Fruit fly (Drosophila melanogaster) whole organism, embryonic: ENCODE data around the gene CG12241.

Experiments
- Aef1 ChIP-seq: fragments of 200-800 bp; sonication (Bioruptor generic); IDR thresholded peaks from 3 replicates; pipeline ENCODE4 v1.3.6; 2022; ENCODE audit warnings: missing biosample characterization, missing genetic modification characterization
- B-H1 ChIP-seq: fragments of 200-800 bp; sonication (Bioruptor generic); IDR thresholded peaks from 3 replicates; pipeline ENCODE4 v1.3.6; 2022; ENCODE audit warnings: missing biosample characterization, missing genetic modification characterization
- Blimp-1 ChIP-seq: fragments of 200-800 bp; sonication (Bioruptor generic); optimal IDR thresholded peaks from 3 replicates; lab custom pipeline; 2018; ENCODE audit warnings: missing biosample characterization, missing genetic modification characterization, mild to moderate bottlenecking, moderate library complexity, missing genetic modification reagents
- CG10979 ChIP-seq: fragments of 200-800 bp; sonication (Bioruptor generic); optimal IDR thresholded peaks from 2 replicates; lab custom pipeline; 2018; ENCODE audit warnings: missing biosample characterization, mild to moderate bottlenecking, missing genetic modification characterization, moderate library complexity
- CG11093 ChIP-seq: fragments of 200-800 bp; sonication (Bioruptor generic); IDR thresholded peaks from 3 replicates; pipeline ENCODE4 v1.3.6; 2022; ENCODE audit warnings: missing biosample characterization, missing genetic modification characterization
- CG11695 ChIP-seq: fragments of 200-800 bp; sonication (Bioruptor generic); IDR thresholded peaks from 3 replicates; pipeline ENCODE4 v1.3.6; 2022; ENCODE audit warnings: missing biosample characterization, missing genetic modification characterization
- CG12391 ChIP-seq: fragments of 200-800 bp; sonication (Bioruptor generic); optimal IDR thresholded peaks from 3 replicates; lab custom pipeline; 2018; ENCODE audit warnings: missing biosample characterization, mild to moderate bottlenecking, missing genetic modification characterization, moderate library complexity
- CG12659 ChIP-seq: fragments of 200-800 bp; sonication (Bioruptor generic); optimal IDR thresholded peaks from 3 replicates; lab custom pipeline; 2017; ENCODE audit warnings: mild to moderate bottlenecking, missing biosample characterization, missing genetic modification reagents, missing genetic modification characterization
- CG14965 ChIP-seq: fragments of 200-800 bp; sonication (Bioruptor generic); optimal IDR thresholded peaks from 2 replicates; lab custom pipeline; 2016; ENCODE audit warnings: missing biosample characterization, missing genetic modification characterization, borderline replicate concordance
- CG15514 ChIP-seq: fragments of 200-800 bp; sonication (Bioruptor generic); optimal IDR thresholded peaks from 3 replicates; lab custom pipeline; 2017; ENCODE audit warnings: missing biosample characterization, missing genetic modification characterization, mild to moderate bottlenecking, moderate library complexity, missing genetic modification reagents
- CG1832 ChIP-seq: fragments of 200-800 bp; sonication (Bioruptor generic); optimal IDR thresholded peaks from 2 replicates; lab custom pipeline; 2017; ENCODE audit warnings: missing biosample characterization, mild to moderate bottlenecking, missing genetic modification characterization, inconsistent platforms
- CG2129 ChIP-seq: fragments of 200-800 bp; sonication (Bioruptor generic); IDR thresholded peaks from 2 replicates; pipeline ENCODE4 v1.3.6; 2022; ENCODE audit warnings: missing biosample characterization, missing genetic modification characterization; ENCODE audit not compliant: partially characterized antibody
- CG31441 ChIP-seq: fragments of 200-800 bp; sonication (Bioruptor generic); IDR thresholded peaks from 2 replicates; pipeline ENCODE4 v1.3.6; 2022; ENCODE audit warnings: missing biosample characterization, missing genetic modification characterization
- CG34224 ChIP-seq: fragments of 200-800 bp; sonication (Bioruptor generic); IDR thresholded peaks from 3 replicates; pipeline ENCODE4 v1.3.6; 2022; ENCODE audit warnings: missing biosample characterization, missing genetic modification characterization; ENCODE audit not compliant: partially characterized antibody
- CG4707 ChIP-seq: fragments of 200-800 bp; sonication (Bioruptor generic); optimal IDR thresholded peaks from 2 replicates; lab custom pipeline; 2018; ENCODE audit warnings: missing biosample characterization, mild to moderate bottlenecking, missing genetic modification characterization, moderate library complexity
- CG4730 ChIP-seq: fragments of 200-800 bp; sonication (Bioruptor generic); IDR thresholded peaks from 2 replicates; pipeline ENCODE4 v1.3.6; 2022; ENCODE audit warnings: missing biosample characterization, missing genetic modification characterization
- CG6254 ChIP-seq: fragments of 200-800 bp; sonication (Bioruptor generic); optimal IDR thresholded peaks from 3 replicates; lab custom pipeline; 2017; ENCODE audit warnings: mild to moderate bottlenecking, missing biosample characterization, missing genetic modification reagents, missing genetic modification characterization
- CG6854 ChIP-seq: fragments of 200-800 bp; sonication (Bioruptor generic); optimal IDR thresholded peaks from 3 replicates; lab custom pipeline; 2017; ENCODE audit warnings: missing biosample characterization, mild to moderate bottlenecking, missing genetic modification characterization
- CG7745 ChIP-seq: fragments of 200-800 bp; sonication (Bioruptor generic); optimal IDR thresholded peaks from 2 replicates; lab custom pipeline; 2018; ENCODE audit warnings: missing biosample characterization, mild to moderate bottlenecking, missing genetic modification characterization, moderate library complexity
- CG8359 ChIP-seq: fragments of 200-800 bp; sonication (Bioruptor generic); optimal IDR thresholded peaks from 2 replicates; lab custom pipeline; 2017; ENCODE audit warnings: missing biosample characterization, mild to moderate bottlenecking, missing genetic modification characterization, borderline replicate concordance
- Dp ChIP-seq: fragments of 200-800 bp; sonication (Bioruptor generic); optimal IDR thresholded peaks from 2 replicates; lab custom pipeline; 2018; ENCODE audit warnings: missing biosample characterization, mild to moderate bottlenecking, missing genetic modification characterization, moderate library complexity
- ERR ChIP-seq: fragments of 200-800 bp; sonication (Bioruptor generic); optimal IDR thresholded peaks from 2 replicates; lab custom pipeline; 2016; ENCODE audit warnings: missing biosample characterization, missing genetic modification characterization
- Fer2 ChIP-seq: fragments of 200-800 bp; sonication (Bioruptor generic); optimal IDR thresholded peaks from 2 replicates; lab custom pipeline; 2018; ENCODE audit warnings: missing biosample characterization, mild to moderate bottlenecking, missing genetic modification characterization, moderate library complexity
- HHEX ChIP-seq: fragments of 200-800 bp; sonication (Bioruptor generic); optimal IDR thresholded peaks from 3 replicates; lab custom pipeline; 2017; ENCODE audit warnings: missing biosample characterization, mild to moderate bottlenecking, missing genetic modification characterization, missing genetic modification reagents
- Lpt ChIP-seq: fragments of >200 bp; optimal IDR thresholded peaks from 2 replicates; lab custom pipeline; 2018; ENCODE audit warnings: missing biosample characterization, missing genetic modification characterization
- Nf-YA ChIP-seq: fragments of 200-800 bp; sonication (Bioruptor generic); IDR thresholded peaks from 2 replicates; pipeline ENCODE4 v1.3.6; 2022; ENCODE audit warnings: missing biosample characterization, missing genetic modification characterization
- PHDP ChIP-seq: fragments of 200-800 bp; sonication (Bioruptor generic); optimal IDR thresholded peaks from 3 replicates; lab custom pipeline; 2018; ENCODE audit warnings: missing biosample characterization, mild to moderate bottlenecking, missing genetic modification characterization, moderate library complexity
- Rfx ChIP-seq: fragments of 200-800 bp; sonication (Bioruptor generic); IDR thresholded peaks from 2 replicates; pipeline ENCODE4 v1.3.6; 2022; ENCODE audit warnings: missing biosample characterization, missing genetic modification characterization
- ab ChIP-seq: fragments of 200-800 bp; sonication (Bioruptor generic); optimal IDR thresholded peaks from 2 replicates; lab custom pipeline; 2016; ENCODE audit warnings: missing biosample characterization, missing genetic modification characterization
- cg ChIP-seq: fragments of 200-800 bp; sonication (Bioruptor generic); optimal IDR thresholded peaks from 3 replicates; lab custom pipeline; 2019; ENCODE audit warnings: missing biosample characterization, mild to moderate bottlenecking, missing genetic modification characterization, moderate library complexity
- chn ChIP-seq: fragments of 200-800 bp; sonication (Bioruptor generic); optimal IDR thresholded peaks from 2 replicates; lab custom pipeline; 2016; ENCODE audit warnings: missing biosample characterization, missing genetic modification characterization
- crc ChIP-seq: fragments of 200-800 bp; sonication (Bioruptor generic); optimal IDR thresholded peaks from 2 replicates; lab custom pipeline; 2016; ENCODE audit warnings: missing biosample characterization, missing genetic modification characterization
- dimm ChIP-seq: fragments of 200-800 bp; sonication (Bioruptor generic); IDR thresholded peaks from 2 replicates; pipeline ENCODE4 v1.3.6; 2022; ENCODE audit warnings: missing biosample characterization, missing genetic modification characterization
- exex ChIP-seq: fragments of 200-800 bp; sonication (Bioruptor generic); optimal IDR thresholded peaks from 4 replicates; lab custom pipeline; 2018; ENCODE audit warnings: missing biosample characterization, mild to moderate bottlenecking, missing genetic modification characterization, moderate library complexity
- fd102C ChIP-seq: fragments of 200-800 bp; sonication (Bioruptor generic); optimal IDR thresholded peaks from 2 replicates; lab custom pipeline; 2018; ENCODE audit warnings: missing biosample characterization, mild to moderate bottlenecking, missing genetic modification characterization, moderate library complexity
- fd3F ChIP-seq: fragments of 200-800 bp; sonication (Bioruptor generic); optimal IDR thresholded peaks from 2 replicates; lab custom pipeline; 2018; ENCODE audit warnings: missing biosample characterization, mild to moderate bottlenecking, missing genetic modification characterization, moderate library complexity
- gcm2 ChIP-seq: fragments of 200-800 bp; sonication (Bioruptor generic); optimal IDR thresholded peaks from 2 replicates; lab custom pipeline; 2016; ENCODE audit warnings: missing biosample characterization, missing genetic modification characterization
- gsb-n ChIP-seq: fragments of 200-800 bp; sonication (Bioruptor generic); optimal IDR thresholded peaks from 3 replicates; lab custom pipeline; 2018; ENCODE audit warnings: missing biosample characterization, mild to moderate bottlenecking, missing genetic modification characterization
- lilli ChIP-seq: fragments of 200-800 bp; sonication (Bioruptor generic); optimal IDR thresholded peaks from 3 replicates; lab custom pipeline; 2016; ENCODE audit warnings: missing biosample characterization, missing genetic modification characterization
- luna ChIP-seq: fragments of 200-800 bp; sonication (Bioruptor generic); optimal IDR thresholded peaks from 2 replicates; lab custom pipeline; 2016; ENCODE audit warnings: missing biosample characterization, missing genetic modification characterization
- nau ChIP-seq: fragments of 200-800 bp; sonication (Bioruptor generic); optimal IDR thresholded peaks from 3 replicates; lab custom pipeline; 2017; ENCODE audit warnings: missing biosample characterization, mild to moderate bottlenecking, missing genetic modification characterization, missing genetic modification reagents
- scrt ChIP-seq: fragments of 200-800 bp; sonication (Bioruptor generic); optimal IDR thresholded peaks from 2 replicates; lab custom pipeline; 2018; ENCODE audit warnings: missing biosample characterization, mild to moderate bottlenecking, missing genetic modification characterization, moderate library complexity
- sens ChIP-seq: fragments of 200-800 bp; sonication (Bioruptor generic); peaks from one replicate; lab custom pipeline; 2016; ENCODE audit warnings: missing biosample characterization, missing genetic modification characterization
- ssp ChIP-seq: fragments of 200-800 bp; sonication (Bioruptor generic); IDR thresholded peaks from 2 replicates; pipeline ENCODE4 v1.3.6; 2022; ENCODE audit warnings: missing biosample characterization, missing genetic modification characterization
- tio ChIP-seq: fragments of 200-800 bp; sonication (Bioruptor generic); optimal IDR thresholded peaks from 2 replicates; lab custom pipeline; 2017; ENCODE audit warnings: missing biosample characterization, missing genetic modification characterization, inconsistent platforms
- usp ChIP-seq: fragments of >200 bp; optimal IDR thresholded peaks from 2 replicates; lab custom pipeline; 2017; ENCODE audit warnings: missing biosample characterization, missing genetic modification characterization
- vvl ChIP-seq: fragments of 200-800 bp; sonication (Bioruptor generic); IDR thresholded peaks from 2 replicates; pipeline ENCODE4 v1.3.6; 2022; ENCODE audit warnings: missing biosample characterization, missing genetic modification characterization
- wdn ChIP-seq: fragments of 200-800 bp; sonication (Bioruptor generic); IDR thresholded peaks from 2 replicates; pipeline ENCODE4 v1.3.6; 2022; ENCODE audit warnings: missing biosample characterization, missing genetic modification characterization

CG12241 gene

dm6 chr3R:15208712-15209499 lies 10.2 kb upstream of the CG12241 start, which contains the start of the genes Spn88Eb and Mau2 (continued):
- TF ChIP-seq CG11093 (GFP tag; lab: Robert Waterston, UW), result no peak; the same call in 2 of the 3 replicates
- TF ChIP-seq lilli (GFP tag; lab: Kevin White, UChicago), result peak; percentile 73
- peak; percentile 75 for TF ChIP-seq CG12659
- peak; percentile 89 for TF ChIP-seq sens (GFP tag; lab: Kevin White, UChicago)
- peak; percentile 52 for TF ChIP-seq Fer2
- TF ChIP-seq CG11695 (GFP tag; lab: Robert Waterston, UW), result no peak; the same call in 2 of the 3 replicates
- no peak for TF ChIP-seq CG7745 (tag; lab: Kevin White, UChicago)
- TF ChIP-seq scrt (GFP tag; lab: Kevin White, UChicago), result no peak
- no peak for TF ChIP-seq crc (GFP tag; lab: Kevin White, UChicago)
- TF ChIP-seq Nf-YA (GFP tag; lab: Robert Waterston, UW), result 0 out of 2 replicates have a peak, but pooled peaks have one; percentile 30
- TF ChIP-seq gsb-n (tag; lab: Kevin White, UChicago), result no peak
- 0 out of 2 replicates have a peak, but pooled peaks have one; percentile 30 for TF ChIP-seq CG4730 (GFP tag; lab: Robert Waterston, UW)
- TF ChIP-seq tio (GFP tag; lab: Kevin White, UChicago), result no peak
- no peak for TF ChIP-seq CG1832
- TF ChIP-seq exex (tag; lab: Kevin White, UChicago), result no peak
- peak; percentile 38 for TF ChIP-seq fd102C (GFP tag; lab: Kevin White, UChicago)
- peak; percentile 37 for TF ChIP-seq Dp (GFP tag; lab: Kevin White, UChicago)
- TF ChIP-seq PHDP (tag; lab: Kevin White, UChicago), result peak; percentile 33
- TF ChIP-seq ssp (GFP tag; lab: Robert Waterston, UW), result peak; percentile 82
- peak; percentile 43 for TF ChIP-seq CG10979 (tag; lab: Kevin White, UChicago)
- peak; percentile 76 for TF ChIP-seq wdn (GFP tag; lab: Robert Waterston, UW)
- peak; percentile 75 for TF ChIP-seq chn (GFP tag; lab: Kevin White, UChicago)
- no peak for TF ChIP-seq Lpt (GFP tag; lab: Kevin White, UChicago)
- peak; percentile 92 for TF ChIP-seq Rfx (GFP tag; lab: Robert Waterston, UW)
- TF ChIP-seq CG12391, result peak; percentile 75
- peak; percentile 34 for TF ChIP-seq fd3F (GFP tag; lab: Kevin White, UChicago)
- TF ChIP-seq gcm2, result no peak
- peak; percentile 60 for TF ChIP-seq CG15514 (GFP tag; lab: Kevin White, UChicago)
- peak; percentile 67 for TF ChIP-seq CG34224 (GFP tag; lab: Robert Waterston, UW)
- no peak for TF ChIP-seq CG4707 (GFP tag; lab: Kevin White, UChicago)
- TF ChIP-seq CG6254 (GFP tag; lab: Kevin White, UChicago), result no peak
- TF ChIP-seq vvl (GFP tag; lab: Robert Waterston, UW), result peak; percentile 83
- peak; percentile 42 for TF ChIP-seq HHEX (GFP tag; lab: Kevin White, UChicago)
- TF ChIP-seq CG6854 (GFP tag; lab: Kevin White, UChicago), result no peak
- no peak for TF ChIP-seq ERR (GFP tag; lab: Kevin White, UChicago)
- no peak for TF ChIP-seq dimm (GFP tag; lab: Robert Waterston, UW)
- TF ChIP-seq nau (GFP tag; lab: Kevin White, UChicago), result no peak
- TF ChIP-seq B-H1 (GFP tag; lab: Robert Waterston, UW), result peak; percentile 57; the same call in 2 of the 3 replicates
- TF ChIP-seq Blimp-1 (GFP tag; lab: Kevin White, UChicago), result no peak
- TF ChIP-seq usp (GFP tag; lab: Kevin White, UChicago), result no peak
- no peak; the same call in 1 of the 2 replicates for TF ChIP-seq CG2129 (GFP tag; lab: Robert Waterston, UW)
- peak; percentile 100 for TF ChIP-seq CG31441
- TF ChIP-seq ab (GFP tag; lab: Kevin White, UChicago), result no peak
- TF ChIP-seq cg, result no peak
- no peak for TF ChIP-seq CG8359
- TF ChIP-seq Aef1 (GFP tag; lab: Robert Waterston, UW), result peak; percentile 69
- TF ChIP-seq luna, result no peak
- TF ChIP-seq CG14965, result no peak
